Fruit fly (Drosophila melanogaster): Measurements from ENCODE around the gene Spp.

The Spp gene

dm6 chr2L:552432-552929 is 8.0 kb upstream of the Spp start, which contains the start of gene Ets21C:
Gene Ets21C (minus strand): TSS chr2L:552923.
- TF ChIP-seq kay (GFP tag; ENCODE audit: borderline replicate concordance), result peak; percentile 98
- TF ChIP-seq Clk (GFP tag; optimal IDR thresholded peaks at IDR 0.05), result no peak
- no peak for TF ChIP-seq ovo (GFP tag; optimal IDR thresholded peaks at IDR 0.05)
- TF ChIP-seq CG11617 (GFP tag; optimal IDR thresholded peaks at IDR 0.05), result peak; percentile 56
- TF ChIP-seq tj (GFP tag; optimal IDR thresholded peaks at IDR 0.05), result peak; percentile 19
- TF ChIP-seq CG7045 (GFP tag; optimal IDR thresholded peaks at IDR 0.05), result peak; percentile 5
- no peak for TF ChIP-seq bab1 (GFP tag; optimal IDR thresholded peaks at IDR 0.05)
- TF ChIP-seq pad (GFP tag; optimal IDR thresholded peaks at IDR 0.05), result peak; percentile 89
- peak; percentile 72 for TF ChIP-seq CG12768 (GFP tag; optimal IDR thresholded peaks at IDR 0.05)
- TF ChIP-seq cic (GFP tag; optimal IDR thresholded peaks at IDR 0.05), result peak; percentile 96
- peak; percentile 12 for TF ChIP-seq CG33017 (tag; optimal IDR thresholded peaks at IDR 0.05)
- TF ChIP-seq cnc (optimal IDR thresholded peaks at IDR 0.05), result no peak
- no peak for TF ChIP-seq toe (GFP tag; optimal IDR thresholded peaks at IDR 0.05)
- TF ChIP-seq Hr96 (GFP tag; optimal IDR thresholded peaks at IDR 0.05), result no peak
- TF ChIP-seq CG5204 (GFP tag; optimal IDR thresholded peaks at IDR 0.05), result no peak
- TF ChIP-seq Mnt (GFP tag; optimal IDR thresholded peaks at IDR 0.05), result peak; percentile 55
- no peak for TF ChIP-seq CG1620 (GFP tag; optimal IDR thresholded peaks at IDR 0.05)
- peak; percentile 24 for TF ChIP-seq CG7101 (tag; optimal IDR thresholded peaks at IDR 0.05)
- no peak for TF ChIP-seq CG14711 (tag; optimal IDR thresholded peaks at IDR 0.05)
- TF ChIP-seq Crg-1 (GFP tag; optimal IDR thresholded peaks at IDR 0.05), result no peak

dm6 chr2L:549637-550036 is 5.2 kb upstream of the Spp start:
- TF ChIP-seq CG7045 (GFP tag; optimal IDR thresholded peaks at IDR 0.05), result no peak
- no peak for TF ChIP-seq CG1620 (GFP tag; optimal IDR thresholded peaks at IDR 0.05)
- TF ChIP-seq bab1 (GFP tag; optimal IDR thresholded peaks at IDR 0.05), result no peak
- no peak for TF ChIP-seq Hr96 (GFP tag; optimal IDR thresholded peaks at IDR 0.05)
- TF ChIP-seq toe (GFP tag; optimal IDR thresholded peaks at IDR 0.05), result no peak
- TF ChIP-seq pad (GFP tag; optimal IDR thresholded peaks at IDR 0.05), result no peak
- no peak for TF ChIP-seq Crg-1 (GFP tag; optimal IDR thresholded peaks at IDR 0.05)

- TF ChIP-seq CG14711 (tag; optimal IDR thresholded peaks at IDR 0.05) (no peak), cnc (optimal IDR thresholded peaks at IDR 0.05) (no peak), Mnt (GFP tag; optimal IDR thresholded peaks at IDR 0.05) (no peak), CG1620 (GFP tag; optimal IDR thresholded peaks at IDR 0.05) (no peak), CG5204 (GFP tag; optimal IDR thresholded peaks at IDR 0.05) (no peak), Crg-1 (GFP tag; optimal IDR thresholded peaks at IDR 0.05) (no peak), CG33017 (tag; optimal IDR thresholded peaks at IDR 0.05) (no peak), bab1 (GFP tag; optimal IDR thresholded peaks at IDR 0.05) (no peak)
These were observed 3.5 kb upstream of the Spp start for dm6 chr2L:547978-548377.

- TF ChIP-seq CG14711 (tag; optimal IDR thresholded peaks at IDR 0.05) (no peak), Crg-1 (GFP tag; optimal IDR thresholded peaks at IDR 0.05) (no peak), toe (GFP tag; optimal IDR thresholded peaks at IDR 0.05) (no peak), pad (GFP tag; optimal IDR thresholded peaks at IDR 0.05) (no peak), Clk (GFP tag; optimal IDR thresholded peaks at IDR 0.05) (no peak), CG1620 (GFP tag; optimal IDR thresholded peaks at IDR 0.05) (no peak), CG12768 (GFP tag; optimal IDR thresholded peaks at IDR 0.05) (no peak), Hr96 (GFP tag; optimal IDR thresholded peaks at IDR 0.05) (no peak), CG11617 (GFP tag; optimal IDR thresholded peaks at IDR 0.05) (no peak), Mnt (GFP tag; optimal IDR thresholded peaks at IDR 0.05) (no peak), CG5204 (GFP tag; optimal IDR thresholded peaks at IDR 0.05) (no peak)
These were observed 654 bp downstream of the Spp start for dm6 chr2L:543799-544198.

- TF ChIP-seq bab1 (GFP tag; optimal IDR thresholded peaks at IDR 0.05) (peak; percentile 33), pad (GFP tag; optimal IDR thresholded peaks at IDR 0.05) (peak; percentile 31), Clk (GFP tag; optimal IDR thresholded peaks at IDR 0.05) (no peak), Mnt (GFP tag; optimal IDR thresholded peaks at IDR 0.05) (peak; percentile 34), Crg-1 (GFP tag; optimal IDR thresholded peaks at IDR 0.05) (peak; percentile 22)
These were observed 2.0 kb downstream of the Spp start, which contains the start of gene lwr for dm6 chr2L:542338-542967. Gene lwr (minus strand): TSS chr2L:542580.

dm6 chr2L:540572-541210 is 3.8 kb downstream of the Spp start:
- TF ChIP-seq cic (GFP tag; optimal IDR thresholded peaks at IDR 0.05), result no peak
- TF ChIP-seq CG1620 (GFP tag; optimal IDR thresholded peaks at IDR 0.05), result no peak
- no peak for TF ChIP-seq CG5204 (GFP tag; optimal IDR thresholded peaks at IDR 0.05)
- no peak for TF ChIP-seq CG11617 (GFP tag; optimal IDR thresholded peaks at IDR 0.05)
- peak; percentile 69 for TF ChIP-seq bab1 (GFP tag; optimal IDR thresholded peaks at IDR 0.05)
- no peak for TF ChIP-seq toe (GFP tag; optimal IDR thresholded peaks at IDR 0.05)
- TF ChIP-seq Crg-1 (GFP tag; optimal IDR thresholded peaks at IDR 0.05), result no peak
- no peak for TF ChIP-seq CG7101 (tag; optimal IDR thresholded peaks at IDR 0.05)
- TF ChIP-seq CG12768 (GFP tag; optimal IDR thresholded peaks at IDR 0.05), result no peak
- peak; percentile 27 for TF ChIP-seq Mnt (GFP tag; optimal IDR thresholded peaks at IDR 0.05)
- no peak for TF ChIP-seq pad (GFP tag; optimal IDR thresholded peaks at IDR 0.05)
- TF ChIP-seq tj (GFP tag; optimal IDR thresholded peaks at IDR 0.05), result peak; percentile 79
- peak; percentile 97 for TF ChIP-seq ovo (GFP tag; optimal IDR thresholded peaks at IDR 0.05)
- no peak for TF ChIP-seq Clk (GFP tag; optimal IDR thresholded peaks at IDR 0.05)
- TF ChIP-seq cnc (optimal IDR thresholded peaks at IDR 0.05), result no peak
- TF ChIP-seq CG14711 (tag; optimal IDR thresholded peaks at IDR 0.05), result no peak
